Fruit fly (Drosophila melanogaster): ENCODE results near the gene CG42831.

Gene CG42831

DNA sequence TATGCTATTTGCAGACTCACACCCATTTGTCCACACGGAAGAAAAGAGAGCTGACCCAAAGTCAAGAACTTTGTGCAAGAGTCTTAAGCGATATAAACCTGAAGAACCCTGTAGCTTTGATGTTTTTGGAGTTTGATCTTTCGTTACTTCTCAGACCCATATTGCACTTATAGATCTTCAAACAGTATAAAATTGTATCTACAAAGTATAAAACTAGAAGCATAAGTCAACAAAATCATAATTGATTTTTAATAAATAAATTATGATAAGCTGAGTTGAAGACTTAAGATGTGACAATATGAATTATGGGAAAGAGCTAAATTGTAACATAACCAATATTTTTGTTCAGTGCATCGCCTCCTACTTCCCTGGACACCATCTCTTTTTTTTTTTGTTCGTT is 12.7 kb downstream of the CG42831 start (continued):
- no peak for TF ChIP-seq Hr78 (GFP tag; optimal IDR thresholded peaks at IDR 0.05)
- no peak for TF ChIP-seq fu2 (GFP tag; optimal IDR thresholded peaks at IDR 0.05)
- peak; percentile 33; the same call in 1 of the 2 replicates for TF ChIP-seq CG9932 (GFP tag; IDR thresholded peaks at IDR 0.05)
- no peak for TF ChIP-seq CG14050 (GFP tag; IDR thresholded peaks at IDR 0.05)
- TF ChIP-seq CG13123 (GFP tag; optimal IDR thresholded peaks at IDR 0.05), result no peak
- no peak for TF ChIP-seq CG31388 (GFP tag; optimal IDR thresholded peaks at IDR 0.05)
- no peak for TF ChIP-seq CG2129 (GFP tag; IDR thresholded peaks at IDR 0.05; ENCODE audit: partially characterized antibody)
- TF ChIP-seq fd102C (GFP tag; optimal IDR thresholded peaks at IDR 0.05), result no peak
- no peak for TF ChIP-seq nom (GFP tag; optimal IDR thresholded peaks at IDR 0.05)
- TF ChIP-seq chm (GFP tag; IDR thresholded peaks at IDR 0.05), result no peak
- no peak for TF ChIP-seq CG17186 (GFP tag; optimal IDR thresholded peaks at IDR 0.05)
- TF ChIP-seq HHEX (GFP tag; optimal IDR thresholded peaks at IDR 0.05), result no peak
- TF ChIP-seq Dfd (GFP tag; optimal IDR thresholded peaks at IDR 0.05), result no peak
- no peak for TF ChIP-seq CG2202 (tag; optimal IDR thresholded peaks at IDR 0.05)
- TF ChIP-seq tio (GFP tag; optimal IDR thresholded peaks at IDR 0.05), result peak; percentile 18
- TF ChIP-seq CG12744 (GFP tag; optimal IDR thresholded peaks at IDR 0.05), result no peak
- no peak for TF ChIP-seq H15 (GFP tag; IDR thresholded peaks at IDR 0.05)
- no peak for TF ChIP-seq al (GFP tag; IDR thresholded peaks at IDR 0.05)
- peak; percentile 36 for TF ChIP-seq CG17385 (GFP tag; optimal IDR thresholded peaks at IDR 0.05)
- no peak for TF ChIP-seq sna (GFP tag; IDR thresholded peaks at IDR 0.05; ENCODE audit: partially characterized antibody)
- TF ChIP-seq en (GFP tag; optimal IDR thresholded peaks at IDR 0.05), result no peak
- TF ChIP-seq CkIIα-i1 (GFP tag; IDR thresholded peaks at IDR 0.05), result no peak
- TF ChIP-seq grn (GFP tag; optimal IDR thresholded peaks at IDR 0.05), result no peak
- no peak for TF ChIP-seq unpg (GFP tag; optimal IDR thresholded peaks at IDR 0.05)
- TF ChIP-seq vfl (GFP tag; optimal IDR thresholded peaks at IDR 0.05), result no peak
- TF ChIP-seq pros (GFP tag; optimal IDR thresholded peaks at IDR 0.05), result no peak
- TF ChIP-seq lab (GFP tag; optimal IDR thresholded peaks at IDR 0.05), result peak; percentile 45
- peak; percentile 31 for TF ChIP-seq CG9437 (GFP tag; optimal IDR thresholded peaks at IDR 0.05)
- TF ChIP-seq Elba2 (GFP tag; optimal IDR thresholded peaks at IDR 0.05), result no peak
- TF ChIP-seq caup (GFP tag; optimal IDR thresholded peaks at IDR 0.05; ENCODE audit: severe bottlenecking), result peak; percentile 39
- TF ChIP-seq gcm2 (GFP tag; optimal IDR thresholded peaks at IDR 0.05), result no peak
- no peak for TF ChIP-seq Awh (GFP tag; IDR thresholded peaks at IDR 0.05)
- no peak for TF ChIP-seq CG10366 (GFP tag; IDR thresholded peaks at IDR 0.05)
- peak; percentile 13 for TF ChIP-seq CG1233 (GFP tag; optimal IDR thresholded peaks at IDR 0.05)
- no peak for TF ChIP-seq CG30020 (tag; optimal IDR thresholded peaks at IDR 0.05)
- TF ChIP-seq klu (GFP tag; IDR thresholded peaks at IDR 0.05), result no peak
- peak; percentile 45 for TF ChIP-seq CG17359 (tag; optimal IDR thresholded peaks at IDR 0.05)
- no peak for TF ChIP-seq Hey (tag; optimal IDR thresholded peaks at IDR 0.05)
- no peak for TF ChIP-seq CrebB (tag; optimal IDR thresholded peaks at IDR 0.05)
- no peak for TF ChIP-seq gsb-n (tag; optimal IDR thresholded peaks at IDR 0.05)
- peak; percentile 24 for TF ChIP-seq D19A (tag; optimal IDR thresholded peaks at IDR 0.05)
- TF ChIP-seq CG8388 (GFP tag; optimal IDR thresholded peaks at IDR 0.05), result no peak
- TF ChIP-seq CG15696 (tag; optimal IDR thresholded peaks at IDR 0.05), result no peak
- TF ChIP-seq CG8359 (GFP tag; optimal IDR thresholded peaks at IDR 0.05; ENCODE audit: borderline replicate concordance), result no peak
- TF ChIP-seq CG13894 (tag; optimal IDR thresholded peaks at IDR 0.05), result no peak
- peak; percentile 35 for TF ChIP-seq Asciz (GFP tag; optimal IDR thresholded peaks at IDR 0.05)
- TF ChIP-seq sima (GFP tag; optimal IDR thresholded peaks at IDR 0.05), result no peak
- no peak for TF ChIP-seq Adf1 (GFP tag; IDR thresholded peaks at IDR 0.05)
- no peak for TF ChIP-seq CG33557 (GFP tag; optimal IDR thresholded peaks at IDR 0.05)
- TF ChIP-seq sr (GFP tag; IDR thresholded peaks at IDR 0.05), result no peak
- TF ChIP-seq fd96Cb (tag; optimal IDR thresholded peaks at IDR 0.05), result peak; percentile 31

Measured in whole organism, embryonic.